Fruit fly (Drosophila melanogaster): ENCODE data around the gene Ms.

Ms gene

dm6 chr3R:24341251-24341650 lies at the start of gene Ms:
Ms (plus strand) TSS chr3R:24341551.
- no peak for TF ChIP-seq CTCF (optimal IDR thresholded peaks at IDR 0.05)
- no peak for TF ChIP-seq CG8478 (optimal IDR thresholded peaks at IDR 0.05)

- no peak for TF ChIP-seq CG8478 (optimal IDR thresholded peaks at IDR 0.05)
- no peak for TF ChIP-seq CTCF (optimal IDR thresholded peaks at IDR 0.05)
Measured at dm6 chr3R:24293171-24293570, 48.2 kb upstream of the Ms start.

- TF ChIP-seq CG8478 (optimal IDR thresholded peaks at IDR 0.05) (no peak), CTCF (optimal IDR thresholded peaks at IDR 0.05) (no peak)
Measured at dm6 chr3R:24294299-24294698, 47.1 kb upstream of the Ms start, which contains the start of gene CG5715. CG5715 (minus strand) TSS chr3R:24294399.

- TF ChIP-seq CTCF (optimal IDR thresholded peaks at IDR 0.05): no peak
- TF ChIP-seq CG8478 (optimal IDR thresholded peaks at IDR 0.05): no peak
Measured at dm6 chr3R:24294784-24295555, 46.4 kb upstream of the Ms start, which contains the start of gene crb. crb (plus strand) TSS chr3R:24295078.

dm6 chr3R:24295556-24296465 lies 45.5 kb upstream of the Ms start:
- TF ChIP-seq CTCF (optimal IDR thresholded peaks at IDR 0.05) (no peak), CG8478 (optimal IDR thresholded peaks at IDR 0.05) (no peak)

- TF ChIP-seq CG8478 (optimal IDR thresholded peaks at IDR 0.05): no peak
- TF ChIP-seq CTCF (optimal IDR thresholded peaks at IDR 0.05): no peak
Measured at dm6 chr3R:24296913-24297312, 44.4 kb upstream of the Ms start.

- TF ChIP-seq CTCF (optimal IDR thresholded peaks at IDR 0.05) (no peak), CG8478 (optimal IDR thresholded peaks at IDR 0.05) (no peak)
Measured at dm6 chr3R:24297444-24298146, 43.8 kb upstream of the Ms start.

dm6 chr3R:24298534-24298936 lies 42.8 kb upstream of the Ms start:
- TF ChIP-seq CG8478 (optimal IDR thresholded peaks at IDR 0.05) (no peak), CTCF (optimal IDR thresholded peaks at IDR 0.05) (no peak)

- no peak for TF ChIP-seq CG8478 (optimal IDR thresholded peaks at IDR 0.05)
- no peak for TF ChIP-seq CTCF (optimal IDR thresholded peaks at IDR 0.05)
Measured at dm6 chr3R:24299148-24299547, 42.2 kb upstream of the Ms start.

dm6 chr3R:24301520-24301919 lies 39.8 kb upstream of the Ms start:
- TF ChIP-seq CG8478 (optimal IDR thresholded peaks at IDR 0.05) (no peak), CTCF (optimal IDR thresholded peaks at IDR 0.05) (no peak)

- TF ChIP-seq CG8478 (optimal IDR thresholded peaks at IDR 0.05) (no peak), CTCF (optimal IDR thresholded peaks at IDR 0.05) (no peak)
Measured at dm6 chr3R:24303060-24303459, 38.3 kb upstream of the Ms start.

- TF ChIP-seq CTCF (optimal IDR thresholded peaks at IDR 0.05) (no peak), CG8478 (optimal IDR thresholded peaks at IDR 0.05) (no peak)
Measured at dm6 chr3R:24318217-24319082, 22.9 kb upstream of the Ms start, which contains the start of the genes Nab2 and BRWD3. Nab2 (minus strand) TSS chr3R:24318419. BRWD3 (plus strand) TSS chr3R:24319000.

dm6 chr3R:24319083-24319381 lies 22.3 kb upstream of the Ms start:
- no peak for TF ChIP-seq CG8478 (optimal IDR thresholded peaks at IDR 0.05)
- TF ChIP-seq CTCF (optimal IDR thresholded peaks at IDR 0.05): no peak

dm6 chr3R:24319632-24320341 lies 21.6 kb upstream of the Ms start:
- TF ChIP-seq CG8478 (optimal IDR thresholded peaks at IDR 0.05) (no peak), CTCF (optimal IDR thresholded peaks at IDR 0.05) (no peak)
